Fruit fly (Drosophila melanogaster): Measurements from ENCODE around the gene CG10702.

- TF ChIP-seq rn (GFP tag; IDR thresholded peaks at IDR 0.05): no peak
- no peak for TF ChIP-seq fd96Ca (GFP tag; IDR thresholded peaks at IDR 0.05)
- no peak for TF ChIP-seq CG12605 (GFP tag; IDR thresholded peaks at IDR 0.05)
- TF ChIP-seq CG14655 (GFP tag; optimal IDR thresholded peaks at IDR 0.05): no peak
These were observed 33.7 kb upstream of the CG10702 start for dm6 chr2L:19103176-19103921.

Measured in whole organism, pupa.